Worm (Caenorhabditis elegans) whole organism, L4 larva: Measurements from ENCODE around the gene F01D4.8.

ENCODE experiments used
- F10B5.3 ChIP-seq: sonication (generic microtip); optimal IDR thresholded peaks from 2 replicates; lab custom pipeline; 2016; ENCODE audit warnings: mild to moderate bottlenecking, missing genetic modification characterization, missing compliant biosample characterization
- F37D6.2 ChIP-seq: sonication (generic microtip); optimal IDR thresholded peaks from 2 replicates; lab custom pipeline; 2016; ENCODE audit warnings: mild to moderate bottlenecking, missing genetic modification characterization, missing compliant biosample characterization
- F49E8.2 ChIP-seq: sonication (generic microtip); optimal IDR thresholded peaks from 2 replicates; lab custom pipeline; 2016; ENCODE audit warnings: missing compliant biosample characterization, mild to moderate bottlenecking, missing genetic modification characterization, borderline replicate concordance
- R02D3.7 ChIP-seq: fragments of 150-350 bp; sonication (generic microtip); optimal IDR thresholded peaks from 3 replicates; lab custom pipeline; 2014; ENCODE audit warnings: missing biosample characterization, missing genetic modification characterization
- Y105C5A.15 ChIP-seq: fragments of 200-800 bp; sonication (Bioruptor generic); IDR thresholded peaks from 2 replicates; pipeline ENCODE4 v1.3.6; 2022; ENCODE audit warnings: missing genetic modification characterization, missing compliant biosample characterization
- Y5F2A.4 ChIP-seq: fragments of 200-800 bp; sonication (Bioruptor generic); optimal IDR thresholded peaks from 2 replicates; lab custom pipeline; 2018; ENCODE audit warnings: mild to moderate bottlenecking, missing genetic modification characterization, missing compliant biosample characterization
- ZK546.5 ChIP-seq, 2 experiments: sonication (generic microtip); optimal IDR thresholded peaks; 2 replicates each; lab custom pipeline; 2017; ENCODE audit warnings: missing biosample characterization in 2 of 2, missing genetic modification characterization in 2 of 2
- ama-1 ChIP-seq: fragments of 150-350 bp; optimal IDR thresholded peaks from 2 replicates; lab custom pipeline; 2014; ENCODE audit warnings: inconsistent platforms, mixed read lengths
- ceh-20 ChIP-seq: fragments of 200-800 bp; sonication (Bioruptor generic); IDR thresholded peaks from 2 replicates; pipeline ENCODE4 v1.3.6; 2022; ENCODE audit warnings: missing genetic modification reagents, missing genetic modification characterization, missing compliant biosample characterization
- ceh-32 ChIP-seq: sonication (generic microtip); optimal IDR thresholded peaks from 2 replicates; lab custom pipeline; 2016; ENCODE audit warnings: mild to moderate bottlenecking, missing genetic modification characterization, missing compliant biosample characterization; ENCODE audit not compliant: poor library complexity
- ceh-44 ChIP-seq: fragments of 200-800 bp; sonication (Bioruptor generic); IDR thresholded peaks from 2 replicates; pipeline ENCODE4 v1.3.6; 2022; ENCODE audit warnings: missing genetic modification reagents, missing genetic modification characterization, missing compliant biosample characterization
- ceh-62 ChIP-seq: sonication (generic microtip); optimal IDR thresholded peaks from 2 replicates; lab custom pipeline; 2017; ENCODE audit warnings: missing biosample characterization, missing genetic modification characterization
- ceh-82 ChIP-seq: sonication (generic microtip); optimal IDR thresholded peaks from 2 replicates; lab custom pipeline; 2017; ENCODE audit warnings: missing biosample characterization, missing genetic modification characterization
- cey-2 ChIP-seq: sonication (generic microtip); optimal IDR thresholded peaks from 3 replicates; lab custom pipeline; 2017; ENCODE audit warnings: missing genetic modification characterization, mild to moderate bottlenecking, missing compliant biosample characterization, antibody characterized with exemption, borderline replicate concordance; ENCODE audit not compliant: insufficient read depth
- ctbp-1 ChIP-seq: fragments of 200-800 bp; sonication (Bioruptor generic); IDR thresholded peaks from 2 replicates; pipeline ENCODE4 v1.3.6; 2022; ENCODE audit warnings: missing genetic modification reagents, missing genetic modification characterization, missing compliant biosample characterization
- daf-16 ChIP-seq, 3 experiments: sonication (generic microtip); optimal IDR thresholded peaks; 2 replicates each; lab custom pipeline; 2016 to 2017; ENCODE audit warnings: missing genetic modification characterization in 3 of 3, missing genetic modification reagents in 3 of 3, mild to moderate bottlenecking in 2 of 3, missing compliant biosample characterization in 2 of 3, missing biosample characterization in 1 of 3, moderate library complexity in 1 of 3
- dmd-6 ChIP-seq: fragments of 200-800 bp; sonication (Bioruptor generic); IDR thresholded peaks from 2 replicates; pipeline ENCODE4 v1.3.6; 2022; ENCODE audit warnings: missing genetic modification reagents, missing genetic modification characterization, missing compliant biosample characterization
- dmd-8 ChIP-seq: fragments of 200-800 bp; sonication (Bioruptor generic); IDR thresholded peaks from 2 replicates; pipeline ENCODE4 v1.3.6; 2022; ENCODE audit warnings: missing genetic modification characterization, missing compliant biosample characterization
- dmd-9 ChIP-seq: fragments of 200-800 bp; sonication (Bioruptor generic); IDR thresholded peaks from 2 replicates; pipeline ENCODE4 v1.3.6; 2022; ENCODE audit warnings: missing genetic modification reagents, missing genetic modification characterization, missing compliant biosample characterization
- duxl-1 ChIP-seq: sonication (generic microtip); optimal IDR thresholded peaks from 2 replicates; lab custom pipeline; 2016; ENCODE audit warnings: mild to moderate bottlenecking, missing genetic modification characterization, moderate library complexity, missing compliant biosample characterization; ENCODE audit not compliant: poor library complexity
- egl-43 ChIP-seq: fragments of 200-800 bp; sonication (Bioruptor generic); IDR thresholded peaks from 2 replicates; pipeline ENCODE4 v1.3.6; 2022; ENCODE audit warnings: missing genetic modification reagents, missing genetic modification characterization, missing compliant biosample characterization
- fkh-10 ChIP-seq: fragments of 150-350 bp; optimal IDR thresholded peaks from 2 replicates; lab custom pipeline; 2014; ENCODE audit warnings: missing biosample characterization, missing genetic modification reagents, missing genetic modification characterization
- hif-1 ChIP-seq, 2 experiments: sonication (generic microtip); optimal IDR thresholded peaks; 2 replicates each; lab custom pipeline; 2016 to 2017; ENCODE audit warnings: missing compliant biosample characterization in 2 of 2, missing genetic modification characterization in 2 of 2, missing genetic modification reagents in 2 of 2, missing genotype in 2 of 2, mild to moderate bottlenecking in 1 of 2
- hlh-30 ChIP-seq: sonication (generic microtip); optimal IDR thresholded peaks from 2 replicates; lab custom pipeline; 2017; ENCODE audit warnings: antibody characterized with exemption, mild to moderate bottlenecking, missing genetic modification characterization, missing compliant biosample characterization; ENCODE audit not compliant: insufficient read depth
- hmg-1.1 ChIP-seq: fragments of 200-800 bp; sonication (Bioruptor generic); IDR thresholded peaks from 2 replicates; pipeline ENCODE4 v1.3.6; 2022; ENCODE audit warnings: missing genetic modification reagents, missing genetic modification characterization, missing compliant biosample characterization
- jun-1 ChIP-seq: fragments of 150-350 bp; optimal IDR thresholded peaks from 2 replicates; lab custom pipeline; 2014; ENCODE audit warnings: missing biosample characterization, missing genetic modification reagents, missing genetic modification characterization
- lin-13 ChIP-seq: fragments of 150-350 bp; optimal IDR thresholded peaks from 2 replicates; lab custom pipeline; 2014; ENCODE audit warnings: missing biosample characterization, missing genetic modification reagents, missing genetic modification characterization
- lir-3 ChIP-seq: sonication (generic microtip); optimal IDR thresholded peaks from 2 replicates; lab custom pipeline; 2016; ENCODE audit warnings: mild to moderate bottlenecking, missing genetic modification characterization, missing compliant biosample characterization
- lsy-2 ChIP-seq, 2 experiments: fragments of 150-350 bp in 1 of 2; sonication (generic microtip) in 1 of 2; optimal IDR thresholded peaks; 2 replicates each; lab custom pipeline; 2014 to 2017; ENCODE audit warnings: missing biosample characterization in 2 of 2, missing genetic modification characterization in 2 of 2
- madf-5 ChIP-seq, 2 experiments: fragments of 200-800 bp; sonication (Bioruptor generic); IDR thresholded peaks; 2 replicates each; pipeline ENCODE4 v1.3.6; 2022; ENCODE audit warnings: missing compliant biosample characterization in 2 of 2, missing genetic modification characterization in 2 of 2
- mep-1 ChIP-seq: fragments of 150-350 bp; sonication (generic microtip); optimal IDR thresholded peaks from 3 replicates; lab custom pipeline; 2014; ENCODE audit warnings: missing biosample characterization, missing genetic modification characterization
- mes-2 ChIP-seq: sonication (generic microtip); optimal IDR thresholded peaks from 2 replicates; lab custom pipeline; 2016; ENCODE audit warnings: missing genotype, mild to moderate bottlenecking, missing genetic modification characterization, missing compliant biosample characterization; ENCODE audit not compliant: poor library complexity, severe bottlenecking
- mxl-2 ChIP-seq: fragments of 200-800 bp; sonication (Bioruptor generic); conservative IDR thresholded peaks from 2 replicates; pipeline ENCODE4 v1.3.6; 2022; ENCODE audit warnings: missing genetic modification reagents, missing genetic modification characterization, missing compliant biosample characterization
- mxl-3 ChIP-seq: fragments of 200-800 bp; sonication (Bioruptor generic); optimal IDR thresholded peaks from 2 replicates; lab custom pipeline; 2018; ENCODE audit warnings: mild to moderate bottlenecking, missing genetic modification characterization, missing compliant biosample characterization
- nhr-11 ChIP-seq: fragments of 150-350 bp; optimal IDR thresholded peaks from 2 replicates; lab custom pipeline; 2014; ENCODE audit warnings: missing biosample characterization, missing genetic modification characterization
- nhr-42 ChIP-seq: fragments of 200-800 bp; sonication (Bioruptor generic); IDR thresholded peaks from 2 replicates; pipeline ENCODE4 v1.3.6; 2022; ENCODE audit warnings: missing genetic modification characterization, missing compliant biosample characterization
- nhr-6 ChIP-seq: fragments of 150-350 bp; optimal IDR thresholded peaks from 2 replicates; lab custom pipeline; 2014; ENCODE audit warnings: missing biosample characterization, missing genetic modification characterization
- nhr-77 ChIP-seq: fragments of 150-350 bp; optimal IDR thresholded peaks from 2 replicates; lab custom pipeline; 2014; ENCODE audit warnings: missing biosample characterization, missing genetic modification characterization
- php-3 ChIP-seq: fragments of 200-800 bp; sonication (Bioruptor generic); IDR thresholded peaks from 2 replicates; pipeline ENCODE4 v1.3.6; 2022; ENCODE audit warnings: missing genetic modification reagents, missing genetic modification characterization, missing compliant biosample characterization
- sdz-12 ChIP-seq: fragments of 200-800 bp; sonication (Bioruptor generic); optimal IDR thresholded peaks from 2 replicates; lab custom pipeline; 2018; ENCODE audit warnings: mild to moderate bottlenecking, missing genetic modification characterization, missing compliant biosample characterization
- set-16 ChIP-seq: fragments of 200-800 bp; sonication (Bioruptor generic); IDR thresholded peaks from 2 replicates; pipeline ENCODE4 v1.3.6; 2022; ENCODE audit warnings: missing genetic modification reagents, missing genetic modification characterization, missing compliant biosample characterization
- snpc-4 ChIP-seq: fragments of 150-350 bp; optimal IDR thresholded peaks from 2 replicates; lab custom pipeline; 2014; ENCODE audit warnings: missing biosample characterization, missing genetic modification characterization
- spr-3 ChIP-seq: fragments of 200-800 bp; sonication (Bioruptor generic); optimal IDR thresholded peaks from 2 replicates; lab custom pipeline; 2018; ENCODE audit warnings: mild to moderate bottlenecking, missing genetic modification characterization, missing compliant biosample characterization
- tra-1 ChIP-seq: fragments of 200-800 bp; sonication (Bioruptor generic); IDR thresholded peaks from 2 replicates; pipeline ENCODE4 v1.3.6; 2022; ENCODE audit warnings: missing genetic modification reagents, missing genetic modification characterization, missing compliant biosample characterization
- unc-130 ChIP-seq: sonication (generic microtip); optimal IDR thresholded peaks from 2 replicates; lab custom pipeline; 2016; ENCODE audit warnings: missing genetic modification reagents, missing genetic modification characterization, missing compliant biosample characterization
- vab-7 ChIP-seq: fragments of 200-800 bp; sonication (Bioruptor generic); IDR thresholded peaks from 2 replicates; pipeline ENCODE4 v1.3.6; 2022; ENCODE audit warnings: missing genetic modification reagents, missing genetic modification characterization, missing compliant biosample characterization
- zip-11 ChIP-seq: fragments of 200-800 bp; sonication (Bioruptor generic); IDR thresholded peaks from 2 replicates; pipeline ENCODE4 v1.3.6; 2022; ENCODE audit warnings: missing genetic modification characterization, missing compliant biosample characterization
- ztf-7 ChIP-seq: fragments of 150-350 bp; optimal IDR thresholded peaks from 2 replicates; lab custom pipeline; 2014; ENCODE audit warnings: missing biosample characterization, missing genetic modification characterization

F01D4.8 gene

ce11 chrIV:10500481-10500880 is 47.6 kb upstream of the F01D4.8 start:
- TF ChIP-seq madf-5 (GFP tag; IDR thresholded peaks at IDR 0.05; lab: Robert Waterston, UW) (no peak), daf-16 (GFP tag; optimal IDR thresholded peaks at IDR 0.05; lab: Kevin White, UChicago) (no peak), daf-16 (tag; optimal IDR thresholded peaks at IDR 0.05; lab: Kevin White, UChicago) (no peak), lir-3 (tag; lab: Kevin White, UChicago) (no peak), ztf-7 (tag; lab: Kevin White, UChicago) (no peak), zip-11 (GFP tag; lab: Robert Waterston, UW) (no peak)

- TF ChIP-seq jun-1 (no peak), ama-1 (lab: Kevin White, UChicago) (no peak), F49E8.2 (tag; lab: Kevin White, UChicago) (no peak), mep-1 (tag; lab: Kevin White, UChicago) (peak; percentile 82), hif-1 (tag; optimal IDR thresholded peaks at IDR 0.05; lab: Kevin White, UChicago) (peak in 1 of 2 experiments; percentile 48), nhr-77 (tag; lab: Kevin White, UChicago) (peak; percentile 2), F37D6.2 (tag; lab: Kevin White, UChicago) (peak; percentile 41), mxl-3 (GFP tag; lab: Kevin White, UChicago) (peak; percentile 12), lin-13 (GFP tag; lab: Kevin White, UChicago) (no peak), ctbp-1 (peak; percentile 74), ceh-32 (tag; lab: Kevin White, UChicago) (no peak), lsy-2 (tag; optimal IDR thresholded peaks at IDR 0.05; lab: Kevin White, UChicago) (peak; percentile 63 to 65), sdz-12 (GFP tag; lab: Kevin White, UChicago) (no peak), cey-2 (tag; lab: Kevin White, UChicago) (no peak), spr-3 (no peak), ZK546.5 (tag; optimal IDR thresholded peaks at IDR 0.05; lab: Kevin White, UChicago) (no peak), nhr-42 (GFP tag; lab: Robert Waterston, UW) (no peak), R02D3.7 (tag; lab: Kevin White, UChicago) (no peak), mes-2 (tag; lab: Kevin White, UChicago) (peak; percentile 31), egl-43 (GFP tag; lab: Robert Waterston, UW) (0 out of 2 replicates have a peak, but pooled peaks have one; percentile 60), F10B5.3 (tag; lab: Kevin White, UChicago) (no peak), dmd-6 (peak; percentile 29; the same call in 1 of the 2 replicates), hlh-30 (peak; percentile 50), mxl-2 (GFP tag; lab: Robert Waterston, UW) (0 out of 2 replicates have a peak, but pooled peaks have one; percentile 4), dmd-9 (GFP tag; lab: Robert Waterston, UW) (no peak), Y5F2A.4 (GFP tag; lab: Kevin White, UChicago) (no peak), tra-1 (GFP tag; lab: Robert Waterston, UW) (peak; percentile 48; the same call in 1 of the 2 replicates), nhr-11 (tag; lab: Kevin White, UChicago) (peak; percentile 42), lir-3 (tag; lab: Kevin White, UChicago) (no peak), ceh-20 (GFP tag; lab: Robert Waterston, UW) (no peak), nhr-6 (no peak), hmg-1.1 (GFP tag; lab: Robert Waterston, UW) (peak; percentile 71), fkh-10 (GFP tag; lab: Kevin White, UChicago) (peak; percentile 63), dmd-8 (GFP tag; lab: Robert Waterston, UW) (no peak), ceh-62 (no peak), snpc-4 (no peak), set-16 (GFP tag; lab: Robert Waterston, UW) (peak; percentile 69), unc-130 (GFP tag; lab: Kevin White, UChicago) (no peak), Y105C5A.15 (GFP tag; lab: Robert Waterston, UW) (no peak), ceh-82 (no peak), duxl-1 (no peak), ceh-44 (GFP tag; lab: Robert Waterston, UW) (no peak), vab-7 (GFP tag; lab: Robert Waterston, UW) (peak; percentile 43), php-3 (GFP tag; lab: Robert Waterston, UW) (no peak)
These were observed 47.1 kb upstream of the F01D4.8 start for ce11 chrIV:10499948-10500356.
